Worm (Caenorhabditis elegans): ENCODE results near the gene fbxl-3.

DNA sequence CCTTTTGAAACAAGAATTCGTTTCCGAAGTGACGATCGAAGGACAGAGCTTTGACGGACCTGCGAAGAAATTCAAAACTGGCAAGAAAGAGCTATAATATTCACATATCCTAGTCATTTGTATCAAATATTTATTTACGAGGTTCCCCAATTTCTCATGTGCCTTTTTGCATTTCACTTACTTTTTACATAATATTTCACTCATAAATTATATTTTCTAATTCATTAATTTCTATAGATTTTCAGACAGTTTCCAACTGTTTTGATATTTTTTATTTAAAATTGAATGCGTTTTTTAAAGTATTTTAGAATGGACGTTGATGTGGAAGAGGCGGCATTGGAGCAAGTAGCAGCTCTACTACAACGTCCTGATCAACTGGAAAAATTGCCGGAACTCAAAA is 39.5 kb downstream of the fbxl-3 start, which contains the start of gene sec-6:
- TF ChIP-seq ama-1 (optimal IDR thresholded peaks at IDR 0.05) = no peak
- no peak for TF ChIP-seq fkh-10 (GFP tag; optimal IDR thresholded peaks at IDR 0.05)
- TF ChIP-seq fos-1 (tag; optimal IDR thresholded peaks at IDR 0.05) = no peak
- TF ChIP-seq nhr-237 (tag; optimal IDR thresholded peaks at IDR 0.05) = no peak
- TF ChIP-seq mml-1 (tag; optimal IDR thresholded peaks at IDR 0.05) = no peak
- TF ChIP-seq nhr-76 (tag; optimal IDR thresholded peaks at IDR 0.05) = no peak
- TF ChIP-seq unc-62 (GFP tag; optimal IDR thresholded peaks at IDR 0.05) = no peak
- no peak for TF ChIP-seq zag-1 (tag; optimal IDR thresholded peaks at IDR 0.05)
- TF ChIP-seq pqm-1 (tag; optimal IDR thresholded peaks at IDR 0.05) = no peak
- TF ChIP-seq nhr-12 (tag; optimal IDR thresholded peaks at IDR 0.05) = no peak
- TF ChIP-seq elt-2 (tag; optimal IDR thresholded peaks at IDR 0.05) = no peak
- no peak for TF ChIP-seq lin-39 (tag; optimal IDR thresholded peaks at IDR 0.05)
- TF ChIP-seq egl-27 (tag; optimal IDR thresholded peaks at IDR 0.05) = no peak
- no peak for TF ChIP-seq nhr-23 (tag; optimal IDR thresholded peaks at IDR 0.05)
